Fruit fly (Drosophila melanogaster) S2 (cell line): ENCODE results near the gene CG15418.

Experiments used
- CG8478 ChIP-seq: fragments of >200 bp; optimal IDR thresholded peaks from 2 replicates; lab custom pipeline; 2018
- CTCF ChIP-seq, 2 experiments: fragments of >200 bp; optimal IDR thresholded peaks; 2 replicates each; lab custom pipeline; 2018

DNA sequence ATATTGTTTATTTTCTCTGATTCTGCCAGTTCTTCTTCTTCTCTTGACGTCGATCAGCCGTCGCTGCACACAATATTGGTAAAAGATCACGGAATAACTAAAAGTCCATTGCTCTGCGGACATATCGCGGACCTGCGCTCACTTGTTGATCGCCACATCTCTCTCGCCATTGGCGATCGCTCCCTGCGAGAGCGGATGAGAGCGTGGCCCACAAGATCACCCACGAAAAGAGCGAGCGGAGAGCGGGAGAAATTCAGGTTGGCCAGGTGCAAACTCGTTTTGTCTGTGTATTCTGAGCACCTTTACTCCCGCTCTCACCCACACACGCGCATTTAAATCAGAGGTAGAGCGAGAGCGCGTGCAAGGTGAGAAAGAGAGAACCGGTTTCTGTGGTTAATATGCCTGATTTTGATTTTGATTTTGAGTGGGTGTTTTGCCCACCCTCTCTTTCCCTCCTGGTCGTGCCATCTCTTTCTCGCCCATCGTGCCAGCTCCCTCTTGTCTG lies 40.8 kb downstream of the CG15418 start, which contains the start of gene sob:
- TF ChIP-seq CG8478 (lab: Kevin White, UChicago) (no peak), CTCF (optimal IDR thresholded peaks at IDR 0.05; lab: Kevin White, UChicago) (no peak)
